Fruit fly (Drosophila melanogaster) whole organism, embryonic: ENCODE measurements around the gene TrpA1.

Source experiments
- Aef1 ChIP-seq: fragments of 200-800 bp; sonication (Bioruptor generic); IDR thresholded peaks from 3 replicates; pipeline ENCODE4 v1.3.6; 2022; ENCODE audit warnings: missing biosample characterization, missing genetic modification characterization
- Antp ChIP-seq: fragments of 200-800 bp; sonication (Bioruptor generic); optimal IDR thresholded peaks from 3 replicates; lab custom pipeline; 2016; ENCODE audit warnings: missing biosample characterization, missing genetic modification characterization
- Asciz ChIP-seq: fragments of 200-800 bp; sonication (Bioruptor generic); optimal IDR thresholded peaks from 2 replicates; lab custom pipeline; 2017; ENCODE audit warnings: missing biosample characterization, mild to moderate bottlenecking, missing genetic modification characterization, missing genetic modification reagents
- Awh ChIP-seq: fragments of 200-800 bp; sonication (Bioruptor generic); IDR thresholded peaks from 2 replicates; pipeline ENCODE4, ENCODE4 v1.3.6; 2022; ENCODE audit warnings: missing biosample characterization, missing genetic modification characterization
- C15 ChIP-seq: fragments of 200-800 bp; sonication (Bioruptor generic); IDR thresholded peaks from 3 replicates; pipeline ENCODE4 v1.3.6; 2022; ENCODE audit warnings: missing biosample characterization, missing genetic modification characterization
- CG10565 ChIP-seq: fragments of 200-800 bp; sonication (Bioruptor generic); optimal IDR thresholded peaks from 3 replicates; lab custom pipeline; 2016; ENCODE audit warnings: missing biosample characterization, mild to moderate bottlenecking, missing genetic modification characterization
- CG11247 ChIP-seq: fragments of 200-800 bp; sonication (Bioruptor generic); IDR thresholded peaks from 2 replicates; pipeline ENCODE4 v1.3.6; 2022; ENCODE audit warnings: missing biosample characterization, missing genetic modification characterization
- CG13123 ChIP-seq: fragments of 200-800 bp; sonication (Bioruptor generic); optimal IDR thresholded peaks from 2 replicates; lab custom pipeline; 2016; ENCODE audit warnings: missing biosample characterization, missing genetic modification characterization
- CG14014 ChIP-seq: fragments of 200-800 bp; sonication (Bioruptor generic); IDR thresholded peaks from 2 replicates; pipeline ENCODE4 v1.3.6; 2022; ENCODE audit warnings: missing biosample characterization, missing genetic modification characterization
- CG14710 ChIP-seq: fragments of 200-800 bp; sonication (Bioruptor generic); optimal IDR thresholded peaks from 3 replicates; lab custom pipeline; 2019; ENCODE audit warnings: missing biosample characterization, mild to moderate bottlenecking, missing genetic modification characterization, moderate library complexity
- CG1603 ChIP-seq: fragments of 200-800 bp; sonication (Bioruptor generic); optimal IDR thresholded peaks from 2 replicates; lab custom pipeline; 2019; ENCODE audit warnings: missing biosample characterization, mild to moderate bottlenecking, missing genetic modification characterization, moderate library complexity
- CG16813 ChIP-seq: fragments of 200-800 bp; sonication (Bioruptor generic); IDR thresholded peaks from 3 replicates; pipeline ENCODE4 v1.3.6; 2022; ENCODE audit warnings: missing biosample characterization, missing genetic modification characterization; ENCODE audit not compliant: partially characterized antibody
- CG17612 ChIP-seq: fragments of 200-800 bp; sonication (Bioruptor generic); IDR thresholded peaks from 2 replicates; pipeline ENCODE4 v1.3.6; 2022; ENCODE audit warnings: missing biosample characterization, missing genetic modification characterization
- CG2202 ChIP-seq: fragments of 200-800 bp; sonication (Bioruptor generic); optimal IDR thresholded peaks from 2 replicates; lab custom pipeline; 2018; ENCODE audit warnings: missing biosample characterization, mild to moderate bottlenecking, missing genetic modification characterization
- CG30431 ChIP-seq: fragments of 200-800 bp; sonication (Bioruptor generic); optimal IDR thresholded peaks from 2 replicates; lab custom pipeline; 2017; ENCODE audit warnings: missing biosample characterization, missing genetic modification characterization
- CG31441 ChIP-seq: fragments of 200-800 bp; sonication (Bioruptor generic); IDR thresholded peaks from 2 replicates; pipeline ENCODE4 v1.3.6; 2022; ENCODE audit warnings: missing biosample characterization, missing genetic modification characterization
- CG4328 ChIP-seq: fragments of 200-800 bp; sonication (Bioruptor generic); optimal IDR thresholded peaks from 3 replicates; lab custom pipeline; 2017; ENCODE audit warnings: missing biosample characterization, missing genetic modification reagents, missing genetic modification characterization
- CG4360 ChIP-seq: fragments of 200-800 bp; sonication (Bioruptor generic); IDR thresholded peaks from 2 replicates; pipeline ENCODE4 v1.3.6; 2022; ENCODE audit warnings: missing biosample characterization, missing genetic modification characterization
- CG6175 ChIP-seq: fragments of 200-800 bp; sonication (Bioruptor generic); IDR thresholded peaks from 3 replicates; pipeline ENCODE4 v1.3.6; 2022; ENCODE audit warnings: missing biosample characterization, missing genetic modification characterization
- CG6765 ChIP-seq: fragments of 200-800 bp; sonication (Bioruptor generic); optimal IDR thresholded peaks from 3 replicates; lab custom pipeline; 2017; ENCODE audit warnings: missing biosample characterization, mild to moderate bottlenecking, missing genetic modification characterization
- CG7786 ChIP-seq: fragments of 200-800 bp; sonication (Bioruptor generic); optimal IDR thresholded peaks from 2 replicates; lab custom pipeline; 2016; ENCODE audit warnings: missing biosample characterization, missing genetic modification characterization
- CG7839 ChIP-seq: fragments of 200-800 bp; sonication (Bioruptor generic); optimal IDR thresholded peaks from 3 replicates; lab custom pipeline; 2018; ENCODE audit warnings: missing biosample characterization, mild to moderate bottlenecking, missing genetic modification characterization, moderate library complexity
- CG8089 ChIP-seq: fragments of 200-800 bp; sonication (Bioruptor generic); optimal IDR thresholded peaks from 3 replicates; lab custom pipeline; 2016; ENCODE audit warnings: missing biosample characterization, missing genetic modification characterization
- CTCF ChIP-seq: fragments of 200-800 bp; sonication (Bioruptor generic); optimal IDR thresholded peaks from 2 replicates; lab custom pipeline; 2017; ENCODE audit warnings: missing biosample characterization, mild to moderate bottlenecking, missing genetic modification characterization, moderate library complexity
- Dp ChIP-seq: fragments of 200-800 bp; sonication (Bioruptor generic); optimal IDR thresholded peaks from 2 replicates; lab custom pipeline; 2018; ENCODE audit warnings: missing biosample characterization, mild to moderate bottlenecking, missing genetic modification characterization, moderate library complexity
- E2f2 ChIP-seq: fragments of 200-800 bp; sonication (Bioruptor generic); IDR thresholded peaks from 2 replicates; pipeline ENCODE4 v1.3.6; 2022; ENCODE audit warnings: missing biosample characterization, missing genetic modification characterization
- GATAe ChIP-seq: fragments of 200-800 bp; sonication (Bioruptor generic); conservative IDR thresholded peaks from 2 replicates; pipeline ENCODE4 v1.3.6; 2022; ENCODE audit warnings: missing biosample characterization, missing genetic modification characterization
- H15 ChIP-seq: fragments of 200-800 bp; sonication (Bioruptor generic); IDR thresholded peaks from 3 replicates; pipeline ENCODE4 v1.3.6; 2022; ENCODE audit warnings: missing biosample characterization, missing genetic modification characterization
- HmgZ ChIP-seq: fragments of 200-800 bp; sonication (Bioruptor generic); optimal IDR thresholded peaks from 2 replicates; lab custom pipeline; 2018; ENCODE audit warnings: missing biosample characterization, mild to moderate bottlenecking, missing genetic modification characterization
- Hr78 ChIP-seq, 2 experiments: fragments of 200-800 bp in 1 of 2; fragments of >200 bp in 1 of 2; sonication (Bioruptor generic) in 1 of 2; optimal IDR thresholded peaks; 2 replicates each; lab custom pipeline; 2017 to 2019; ENCODE audit warnings: missing biosample characterization in 2 of 2, missing genetic modification characterization in 2 of 2, mild to moderate bottlenecking in 1 of 2, moderate library complexity in 1 of 2
- Meics ChIP-seq: fragments of 200-800 bp; sonication (Bioruptor generic); optimal IDR thresholded peaks from 2 replicates; lab custom pipeline; 2017; ENCODE audit warnings: missing biosample characterization, mild to moderate bottlenecking, missing genetic modification characterization
- Nf-YA ChIP-seq: fragments of 200-800 bp; sonication (Bioruptor generic); IDR thresholded peaks from 2 replicates; pipeline ENCODE4 v1.3.6; 2022; ENCODE audit warnings: missing biosample characterization, missing genetic modification characterization
- Rfx ChIP-seq: fragments of 200-800 bp; sonication (Bioruptor generic); IDR thresholded peaks from 2 replicates; pipeline ENCODE4 v1.3.6; 2022; ENCODE audit warnings: missing biosample characterization, missing genetic modification characterization
- Rx ChIP-seq: fragments of 200-800 bp; sonication (Bioruptor generic); IDR thresholded peaks from 2 replicates; pipeline ENCODE4 v1.3.6; 2022; ENCODE audit warnings: missing biosample characterization, missing genetic modification characterization
- Sox100B ChIP-seq: fragments of 200-800 bp; sonication (Bioruptor generic); optimal IDR thresholded peaks from 3 replicates; lab custom pipeline; 2018; ENCODE audit warnings: missing biosample characterization, mild to moderate bottlenecking, missing genetic modification characterization
- Sox102F ChIP-seq: fragments of 200-800 bp; sonication (Bioruptor generic); optimal IDR thresholded peaks from 2 replicates; lab custom pipeline; 2018; ENCODE audit warnings: missing biosample characterization, mild to moderate bottlenecking, missing genetic modification characterization, moderate library complexity
- Tbp ChIP-seq: fragments of >200 bp; optimal IDR thresholded peaks from 2 replicates; lab custom pipeline; 2018; ENCODE audit warnings: missing biosample characterization, missing genetic modification characterization
- Xbp1 ChIP-seq: fragments of 200-800 bp; sonication (Bioruptor generic); optimal IDR thresholded peaks from 3 replicates; lab custom pipeline; 2016; ENCODE audit warnings: missing biosample characterization, mild to moderate bottlenecking, missing genetic modification characterization
- ab ChIP-seq: fragments of 200-800 bp; sonication (Bioruptor generic); optimal IDR thresholded peaks from 2 replicates; lab custom pipeline; 2016; ENCODE audit warnings: missing biosample characterization, missing genetic modification characterization
- btn ChIP-seq: fragments of 200-800 bp; sonication (Bioruptor generic); optimal IDR thresholded peaks from 2 replicates; lab custom pipeline; 2016; ENCODE audit warnings: missing biosample characterization, missing genetic modification characterization
- chm ChIP-seq: fragments of 200-800 bp; sonication (Bioruptor generic); IDR thresholded peaks from 2 replicates; pipeline ENCODE4 v1.3.6; 2022; ENCODE audit warnings: missing biosample characterization, missing genetic modification characterization
- danr ChIP-seq: fragments of 200-800 bp; sonication (Bioruptor generic); IDR thresholded peaks from 2 replicates; pipeline ENCODE4 v1.3.6; 2022; ENCODE audit warnings: missing biosample characterization, missing genetic modification characterization
- dmrt99B ChIP-seq: fragments of 200-800 bp; sonication (Bioruptor generic); optimal IDR thresholded peaks from 2 replicates; lab custom pipeline; 2018; ENCODE audit warnings: missing biosample characterization, mild to moderate bottlenecking, missing genetic modification characterization, moderate library complexity
- dpn ChIP-seq, 2 experiments: fragments of 200-800 bp; sonication (Bioruptor generic); optimal IDR thresholded peaks; 3 replicates each; lab custom pipeline; 2016; ENCODE audit warnings: missing biosample characterization in 2 of 2, missing genetic modification characterization in 2 of 2
- fd96Cb ChIP-seq: fragments of 200-800 bp; sonication (Bioruptor generic); optimal IDR thresholded peaks from 2 replicates; lab custom pipeline; 2018; ENCODE audit warnings: missing biosample characterization, mild to moderate bottlenecking, missing genetic modification characterization, moderate library complexity
- grn ChIP-seq: fragments of 200-800 bp; sonication (Bioruptor generic); optimal IDR thresholded peaks from 3 replicates; lab custom pipeline; 2017; ENCODE audit warnings: missing biosample characterization, missing genetic modification characterization
- hth ChIP-seq: fragments of >200 bp; optimal IDR thresholded peaks from 2 replicates; lab custom pipeline; 2017; ENCODE audit warnings: inconsistent platforms
- otp ChIP-seq: fragments of 200-800 bp; sonication (Bioruptor generic); IDR thresholded peaks from 3 replicates; pipeline ENCODE4, ENCODE4 v1.3.6; 2022; ENCODE audit warnings: missing biosample characterization, missing genetic modification characterization
- pnt ChIP-seq: fragments of 200-800 bp; sonication (Bioruptor generic); optimal IDR thresholded peaks from 3 replicates; lab custom pipeline; 2016; ENCODE audit warnings: missing biosample characterization, missing genetic modification characterization
- prd ChIP-seq, 3 experiments: fragments of >200 bp in 2 of 3; fragments of 200-800 bp in 1 of 3; sonication (Bioruptor generic) in 1 of 3; optimal IDR thresholded peaks in 2 of 3; IDR thresholded peaks in 1 of 3; 2 replicates in 2 of 3; 3 replicates in 1 of 3; pipeline versions ENCODE4 v1.3.6 to Lab custom; 2017 to 2022; ENCODE audit warnings: missing biosample characterization in 1 of 3, missing genetic modification characterization in 1 of 3
- run ChIP-seq: fragments of 200-800 bp; sonication (Bioruptor generic); optimal IDR thresholded peaks from 3 replicates; lab custom pipeline; 2018; ENCODE audit warnings: missing biosample characterization, mild to moderate bottlenecking, missing genetic modification characterization
- ttk ChIP-seq: fragments of 200-800 bp; sonication (Bioruptor generic); IDR thresholded peaks from 2 replicates; pipeline ENCODE4 v2.1.2; 2022; ENCODE audit warnings: missing biosample characterization, missing genetic modification characterization
- twi ChIP-seq: fragments of 200-800 bp; optimal IDR thresholded peaks from 2 replicates; lab custom pipeline; 2019; ENCODE audit warnings: missing biosample characterization, mild to moderate bottlenecking, missing genetic modification characterization, moderate library complexity

TrpA1 gene

dm6 chr3L:8853382-8853781 lies 51.6 kb downstream of the TrpA1 start (continued):
- TF ChIP-seq ttk (GFP tag; lab: Robert Waterston, UW) (peak; percentile 9; the same call in 1 of the 2 replicates), CG1603 (tag; lab: Kevin White, UChicago) (peak; percentile 36), GATAe (GFP tag; lab: Robert Waterston, UW) (no peak), Nf-YA (GFP tag; lab: Robert Waterston, UW) (no peak), Tbp (no peak), Hr78 (GFP tag; optimal IDR thresholded peaks at IDR 0.05; lab: Kevin White, UChicago) (no peak), otp (GFP tag; lab: Robert Waterston, UW) (no peak), CG31441 (GFP tag; lab: Robert Waterston, UW) (0 out of 2 replicates have a peak, but pooled peaks have one; percentile 13), CG2202 (no peak), run (tag; lab: Kevin White, UChicago) (no peak), CG17612 (GFP tag; lab: Robert Waterston, UW) (no peak), btn (GFP tag; lab: Kevin White, UChicago) (no peak), CG30431 (GFP tag; lab: Kevin White, UChicago) (no peak), CG14014 (no peak), CG10565 (GFP tag; lab: Kevin White, UChicago) (no peak), chm (GFP tag; lab: Robert Waterston, UW) (no peak), CG4360 (no peak), CG6765 (GFP tag; lab: Kevin White, UChicago) (no peak), dpn (GFP tag; optimal IDR thresholded peaks at IDR 0.05; lab: Kevin White, UChicago) (no peak), ab (GFP tag; lab: Kevin White, UChicago) (no peak), hth (lab: Kevin White, UChicago) (no peak), Aef1 (GFP tag; lab: Robert Waterston, UW) (0 out of 3 replicates have a peak, but pooled peaks have one; percentile 9), Sox102F (peak; percentile 5), CG4328 (GFP tag; lab: Kevin White, UChicago) (no peak), Awh (GFP tag; lab: Robert Waterston, UW) (no peak), pnt (GFP tag; lab: Kevin White, UChicago) (no peak), CG8089 (GFP tag; lab: Kevin White, UChicago) (no peak), CG14710 (tag; lab: Kevin White, UChicago) (no peak), CG7839 (tag; lab: Kevin White, UChicago) (no peak), HmgZ (tag; lab: Kevin White, UChicago) (no peak), grn (GFP tag; lab: Kevin White, UChicago) (no peak), fd96Cb (tag; lab: Kevin White, UChicago) (no peak), C15 (GFP tag; lab: Robert Waterston, UW) (no peak), CG13123 (GFP tag; lab: Kevin White, UChicago) (no peak), E2f2 (GFP tag; lab: Robert Waterston, UW) (no peak), dmrt99B (tag; lab: Kevin White, UChicago) (peak; percentile 16), CTCF (no peak), CG7786 (GFP tag; lab: Kevin White, UChicago) (no peak), prd (optimal IDR thresholded peaks at IDR 0.05; lab: Kevin White, UChicago) (no peak), prd (GFP tag; IDR thresholded peaks at IDR 0.05; lab: Robert Waterston, UW) (no peak), CG11247 (GFP tag; lab: Robert Waterston, UW) (peak; percentile 29; the same call in 1 of the 2 replicates), Sox100B (GFP tag; lab: Kevin White, UChicago) (no peak), CG16813 (GFP tag; lab: Robert Waterston, UW) (no peak), danr (no peak), Rfx (peak; percentile 42; the same call in 1 of the 2 replicates), Dp (GFP tag; lab: Kevin White, UChicago) (no peak), Xbp1 (GFP tag; lab: Kevin White, UChicago) (no peak), Antp (peak; percentile 6), Asciz (GFP tag; lab: Kevin White, UChicago) (no peak), twi (tag; lab: Kevin White, UChicago) (no peak), Meics (GFP tag; lab: Kevin White, UChicago) (peak; percentile 27), CG6175 (GFP tag; lab: Robert Waterston, UW) (no peak), H15 (GFP tag; lab: Robert Waterston, UW) (no peak), Rx (GFP tag; lab: Robert Waterston, UW) (peak; percentile 11; the same call in 1 of the 2 replicates)
